Fruit fly (Drosophila melanogaster): Measurements from ENCODE around the gene CG3552.

Gene CG3552

DNA sequence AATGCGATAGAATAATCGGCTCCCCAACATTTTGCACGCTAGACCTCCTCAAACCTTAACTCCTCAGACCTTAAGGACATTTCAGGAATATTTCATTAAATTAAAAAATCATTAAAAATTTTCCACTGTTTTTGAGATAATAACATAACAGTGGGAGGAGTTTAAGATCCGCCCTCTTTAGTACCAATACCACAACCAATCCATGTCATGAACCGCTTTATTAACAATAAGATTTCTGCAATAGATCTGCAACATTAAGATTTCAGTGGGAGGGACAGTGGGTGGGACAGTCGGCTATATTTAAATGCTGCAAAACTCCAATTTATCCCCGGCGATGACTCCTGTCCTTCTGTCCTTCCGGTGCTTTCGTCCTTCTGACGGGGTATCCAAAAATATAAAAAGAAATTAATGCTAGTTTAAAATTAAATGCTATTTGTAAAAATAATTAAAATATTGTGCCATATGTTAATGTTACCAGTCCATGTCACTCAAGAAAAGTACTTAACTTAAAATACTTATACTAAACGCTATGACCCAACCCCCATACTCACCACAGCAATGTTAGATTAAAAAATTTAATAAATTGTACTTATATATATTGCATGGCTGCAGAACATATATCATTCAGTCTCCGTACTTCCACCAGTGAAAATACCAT, 13.4 kb upstream of the CG3552 start, which contains the start of gene Srg3 (continued):
- TF ChIP-seq bsh (GFP tag; optimal IDR thresholded peaks at IDR 0.05) (no peak), aop (GFP tag; IDR thresholded peaks at IDR 0.05) (no peak)

DNA sequence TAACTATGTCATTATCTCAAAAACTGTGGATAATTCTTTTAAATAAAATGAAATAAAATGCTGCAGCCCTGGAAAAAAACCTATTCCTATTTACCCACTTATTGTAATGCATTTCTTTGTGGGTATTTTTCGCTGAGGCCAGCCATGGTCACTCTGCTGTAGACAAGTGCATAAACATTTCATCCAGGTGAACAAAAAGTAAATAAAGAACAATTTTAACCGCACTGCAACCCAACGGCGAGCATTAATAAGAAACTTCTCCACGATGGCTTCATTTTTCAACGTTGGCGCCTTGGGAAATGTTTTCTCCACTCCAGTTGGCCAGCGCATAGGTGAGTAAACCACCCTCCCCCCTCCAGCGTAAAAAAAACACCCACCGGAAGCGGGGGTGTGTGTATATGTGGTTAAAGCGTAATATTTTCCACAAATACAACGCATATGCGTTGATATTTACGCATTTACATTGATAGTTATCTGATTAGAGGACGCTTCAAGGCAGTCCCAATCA, 9.3 kb upstream of the CG3552 start, which contains the start of gene CG3529:
Gene CG3529, plus strand, starts transcription at position 134 of the 508 bp plus-strand sequence.
- peak; percentile 23 for TF ChIP-seq Atf3 (GFP tag; optimal IDR thresholded peaks at IDR 0.05)
- TF ChIP-seq gfzf (GFP tag; optimal IDR thresholded peaks at IDR 0.05) = peak; percentile 92
- no peak for TF ChIP-seq Mes4 (GFP tag; optimal IDR thresholded peaks at IDR 0.05)
- peak; percentile 34 for TF ChIP-seq nmo (GFP tag; optimal IDR thresholded peaks at IDR 0.05)
- TF ChIP-seq CG7786 (GFP tag; optimal IDR thresholded peaks at IDR 0.05) = peak; percentile 8
- TF ChIP-seq Stat92E (GFP tag; optimal IDR thresholded peaks at IDR 0.05) = peak in 1 of 3 experiments; percentile 54
- TF ChIP-seq CG33213 (GFP tag; optimal IDR thresholded peaks at IDR 0.05) = peak; percentile 42
- TF ChIP-seq twi (tag; optimal IDR thresholded peaks at IDR 0.05) = no peak
- no peak for TF ChIP-seq ap (GFP tag; IDR thresholded peaks at IDR 0.05)
- TF ChIP-seq ci (GFP tag; IDR thresholded peaks at IDR 0.05) = peak; percentile 54; the same call in 1 of the 3 replicates
- TF ChIP-seq ken (GFP tag; IDR thresholded peaks at IDR 0.05) = no peak
- TF ChIP-seq CG3838 (GFP tag; optimal IDR thresholded peaks at IDR 0.05) = no peak
- TF ChIP-seq Oli (tag; optimal IDR thresholded peaks at IDR 0.05) = no peak
- no peak for TF ChIP-seq CG17802 (tag; optimal IDR thresholded peaks at IDR 0.05)
- no peak for TF ChIP-seq h (optimal IDR thresholded peaks at IDR 0.05)
- peak; percentile 21 for TF ChIP-seq CG12104 (GFP tag; optimal IDR thresholded peaks at IDR 0.05)
- no peak for TF ChIP-seq CG4404 (GFP tag; IDR thresholded peaks at IDR 0.05)
- no peak for TF ChIP-seq rib (GFP tag; IDR thresholded peaks at IDR 0.05)
- TF ChIP-seq CG17328 (GFP tag; IDR thresholded peaks at IDR 0.05) = no peak
- no peak for TF ChIP-seq Ssrp (tag; optimal IDR thresholded peaks at IDR 0.05)
- no peak for TF ChIP-seq CG13296 (GFP tag; optimal IDR thresholded peaks at IDR 0.05)
- TF ChIP-seq ssp (GFP tag; IDR thresholded peaks at IDR 0.05) = no peak
- no peak for TF ChIP-seq CG33557 (GFP tag; optimal IDR thresholded peaks at IDR 0.05)
- TF ChIP-seq CG9609 (GFP tag; optimal IDR thresholded peaks at IDR 0.05) = no peak
- TF ChIP-seq slbo (GFP tag; IDR thresholded peaks at IDR 0.05) = 0 out of 2 replicates have a peak, but pooled peaks have one; percentile 31
- TF ChIP-seq CG12659 (GFP tag; optimal IDR thresholded peaks at IDR 0.05) = peak; percentile 70
- TF ChIP-seq CG3407 (GFP tag; optimal IDR thresholded peaks at IDR 0.05) = no peak
- TF ChIP-seq prd (optimal IDR thresholded peaks at IDR 0.05) = no peak
- TF ChIP-seq prd (GFP tag; IDR thresholded peaks at IDR 0.05) = no peak
- TF ChIP-seq CG13123 (GFP tag; optimal IDR thresholded peaks at IDR 0.05) = no peak
- no peak for TF ChIP-seq inv (GFP tag; IDR thresholded peaks at IDR 0.05; ENCODE audit: partially characterized antibody)
- TF ChIP-seq CG18011 (GFP tag; optimal IDR thresholded peaks at IDR 0.05) = no peak
- TF ChIP-seq CG4730 (GFP tag; IDR thresholded peaks at IDR 0.05) = no peak
- peak; percentile 50; the same call in 1 of the 2 replicates for TF ChIP-seq chm (GFP tag; IDR thresholded peaks at IDR 0.05)
- TF ChIP-seq CG34376 (GFP tag; optimal IDR thresholded peaks at IDR 0.05) = no peak
- TF ChIP-seq CG4617 (GFP tag; optimal IDR thresholded peaks at IDR 0.05; ENCODE audit: borderline replicate concordance) = peak; percentile 84
- no peak for TF ChIP-seq CG14667 (GFP tag; IDR thresholded peaks at IDR 0.05)
- no peak for TF ChIP-seq CG18619 (GFP tag; optimal IDR thresholded peaks at IDR 0.05)
- TF ChIP-seq CG12391 (tag; optimal IDR thresholded peaks at IDR 0.05) = peak; percentile 39
- TF ChIP-seq pnt (GFP tag; optimal IDR thresholded peaks at IDR 0.05) = no peak
- no peak for TF ChIP-seq D19B (GFP tag; optimal IDR thresholded peaks at IDR 0.05)
- TF ChIP-seq crol (GFP tag; IDR thresholded peaks at IDR 0.05) = peak; percentile 89
- no peak for TF ChIP-seq fd3F (GFP tag; optimal IDR thresholded peaks at IDR 0.05)
- TF ChIP-seq CG17912 (GFP tag; optimal IDR thresholded peaks at IDR 0.05) = no peak
- peak; percentile 48; the same call in 1 of the 2 replicates for TF ChIP-seq CG3847 (GFP tag; IDR thresholded peaks at IDR 0.05)
- TF ChIP-seq CG18764 (GFP tag; optimal IDR thresholded peaks at IDR 0.05) = no peak
- TF ChIP-seq Elba2 (GFP tag; optimal IDR thresholded peaks at IDR 0.05) = no peak

Measured in whole organism, embryonic.